Fruit fly (Drosophila melanogaster) whole organism, prepupa: Measurements from ENCODE around the gene mino.

ENCODE experiments used
- Blimp-1 ChIP-seq: fragments of 200-800 bp; sonication (Bioruptor generic); optimal IDR thresholded peaks from 3 replicates; lab custom pipeline; 2017; ENCODE audit warnings: missing biosample characterization, missing genetic modification characterization, mild to moderate bottlenecking, moderate library complexity, missing genetic modification reagents
- CG10631 ChIP-seq: fragments of 200-800 bp; sonication (Bioruptor generic); optimal IDR thresholded peaks from 2 replicates; lab custom pipeline; 2016; ENCODE audit warnings: missing biosample characterization, missing genetic modification characterization
- CG10669 ChIP-seq: fragments of 200-800 bp; sonication (Bioruptor generic); optimal IDR thresholded peaks from 3 replicates; lab custom pipeline; 2018; ENCODE audit warnings: missing biosample characterization, mild to moderate bottlenecking, missing genetic modification characterization, moderate library complexity
- CG11294 ChIP-seq: fragments of 200-800 bp; sonication (Bioruptor generic); IDR thresholded peaks from 2 replicates; pipeline ENCODE4 v1.3.6; 2022; ENCODE audit warnings: missing biosample characterization, missing genetic modification characterization
- CG11762 ChIP-seq: fragments of 200-800 bp; sonication (Bioruptor generic); optimal IDR thresholded peaks from 3 replicates; lab custom pipeline; 2016; ENCODE audit warnings: missing biosample characterization, missing genetic modification characterization; ENCODE audit not compliant: insufficient read depth
- CG11902 ChIP-seq: fragments of 200-800 bp; sonication (Bioruptor generic); optimal IDR thresholded peaks from 3 replicates; lab custom pipeline; 2016; ENCODE audit warnings: missing biosample characterization, missing genetic modification characterization
- CG1621 ChIP-seq: fragments of 200-800 bp; sonication (Bioruptor generic); optimal IDR thresholded peaks from 3 replicates; lab custom pipeline; 2018; ENCODE audit warnings: missing biosample characterization, mild to moderate bottlenecking, missing genetic modification characterization
- CG16779 ChIP-seq: fragments of 200-800 bp; sonication (Bioruptor generic); optimal IDR thresholded peaks from 3 replicates; lab custom pipeline; 2017; ENCODE audit warnings: missing biosample characterization, mild to moderate bottlenecking, missing genetic modification characterization
- CG3032 ChIP-seq: fragments of 200-800 bp; optimal IDR thresholded peaks from 2 replicates; lab custom pipeline; 2019; ENCODE audit warnings: missing biosample characterization, mild to moderate bottlenecking, missing genetic modification characterization, moderate library complexity
- CG31627 ChIP-seq: fragments of 200-800 bp; sonication (Bioruptor generic); optimal IDR thresholded peaks from 3 replicates; lab custom pipeline; 2016; ENCODE audit warnings: missing biosample characterization, missing genetic modification characterization
- CG34406 ChIP-seq: fragments of 200-800 bp; sonication (Bioruptor generic); optimal IDR thresholded peaks from 3 replicates; lab custom pipeline; 2016; ENCODE audit warnings: missing biosample characterization, missing genetic modification characterization
- CG6163 ChIP-seq: fragments of 200-800 bp; sonication (Bioruptor generic); IDR thresholded peaks from 3 replicates; pipeline ENCODE4 v1.3.6; 2022; ENCODE audit warnings: missing biosample characterization, missing genetic modification characterization
- CG6276 ChIP-seq: fragments of 200-800 bp; sonication (Bioruptor generic); optimal IDR thresholded peaks from 2 replicates; lab custom pipeline; 2017; ENCODE audit warnings: missing biosample characterization, mild to moderate bottlenecking, missing genetic modification characterization
- CG6792 ChIP-seq: fragments of 200-800 bp; sonication (Bioruptor generic); optimal IDR thresholded peaks from 3 replicates; lab custom pipeline; 2016; ENCODE audit warnings: missing biosample characterization, missing genetic modification characterization
- CG6808 ChIP-seq: fragments of 200-800 bp; sonication (Bioruptor generic); optimal IDR thresholded peaks from 3 replicates; lab custom pipeline; 2017; ENCODE audit warnings: missing biosample characterization, missing genetic modification characterization, mild to moderate bottlenecking, moderate library complexity, missing genetic modification reagents
- CG6854 ChIP-seq: fragments of 200-800 bp; sonication (Bioruptor generic); optimal IDR thresholded peaks from 2 replicates; lab custom pipeline; 2017; ENCODE audit warnings: missing biosample characterization, mild to moderate bottlenecking, missing genetic modification characterization
- CG7368 ChIP-seq: fragments of 200-800 bp; sonication (Bioruptor generic); optimal IDR thresholded peaks from 3 replicates; lab custom pipeline; 2016; ENCODE audit warnings: missing biosample characterization, missing genetic modification characterization
- CG8319 ChIP-seq: fragments of 200-800 bp; sonication (Bioruptor generic); optimal IDR thresholded peaks from 3 replicates; lab custom pipeline; 2016; ENCODE audit warnings: missing biosample characterization, missing genetic modification characterization
- CG8632 ChIP-seq: fragments of 200-800 bp; sonication (Bioruptor generic); optimal IDR thresholded peaks from 3 replicates; lab custom pipeline; 2016; ENCODE audit warnings: missing biosample characterization, missing genetic modification characterization
- CG9139 ChIP-seq: fragments of 200-800 bp; sonication (Bioruptor generic); optimal IDR thresholded peaks from 3 replicates; lab custom pipeline; 2017; ENCODE audit warnings: missing biosample characterization, mild to moderate bottlenecking, missing genetic modification characterization
- Eip75B ChIP-seq: fragments of 200-800 bp; sonication (Bioruptor generic); optimal IDR thresholded peaks from 3 replicates; lab custom pipeline; 2016; ENCODE audit warnings: missing biosample characterization, missing genetic modification characterization
- Eip78C ChIP-seq: fragments of 200-800 bp; sonication (Bioruptor generic); peaks from one replicate; lab custom pipeline; 2016; ENCODE audit warnings: missing biosample characterization, missing genetic modification characterization
- Eip93F ChIP-seq: fragments of 200-800 bp; sonication (Bioruptor generic); optimal IDR thresholded peaks from 2 replicates; lab custom pipeline; 2016; ENCODE audit warnings: missing biosample characterization, mild to moderate bottlenecking, missing genetic modification characterization
- Ets21C ChIP-seq: fragments of 200-800 bp; sonication (Bioruptor generic); optimal IDR thresholded peaks from 3 replicates; lab custom pipeline; 2016; ENCODE audit warnings: missing biosample characterization, missing genetic modification characterization
- Ets96B ChIP-seq: fragments of 200-800 bp; optimal IDR thresholded peaks from 2 replicates; lab custom pipeline; 2019; ENCODE audit warnings: missing biosample characterization, mild to moderate bottlenecking, missing genetic modification characterization, moderate library complexity
- Gug ChIP-seq: fragments of 200-800 bp; sonication (Bioruptor generic); IDR thresholded peaks from 2 replicates; pipeline ENCODE4 v1.3.6; 2022; ENCODE audit warnings: missing biosample characterization, missing genetic modification characterization
- Hr38 ChIP-seq: sonication (Bioruptor generic); optimal IDR thresholded peaks from 2 replicates; lab custom pipeline; 2016; ENCODE audit warnings: missing biosample characterization, missing genetic modification characterization
- Hr39 ChIP-seq: fragments of 200-800 bp; sonication (Bioruptor generic); optimal IDR thresholded peaks from 2 replicates; lab custom pipeline; 2016; ENCODE audit warnings: missing biosample characterization, missing genetic modification characterization
- Hr4 ChIP-seq: fragments of 200-800 bp; sonication (Bioruptor generic); optimal IDR thresholded peaks from 3 replicates; lab custom pipeline; 2016; ENCODE audit warnings: missing biosample characterization, missing genetic modification characterization
- Lpt ChIP-seq: fragments of 200-800 bp; sonication (Bioruptor generic); optimal IDR thresholded peaks from 3 replicates; lab custom pipeline; 2016; ENCODE audit warnings: missing biosample characterization, missing genetic modification characterization
- Met ChIP-seq: fragments of 200-800 bp; sonication (Bioruptor generic); optimal IDR thresholded peaks from 3 replicates; lab custom pipeline; 2016; ENCODE audit warnings: missing biosample characterization, missing genetic modification characterization
- OdsH ChIP-seq: fragments of 200-800 bp; sonication (Bioruptor generic); optimal IDR thresholded peaks from 3 replicates; lab custom pipeline; 2016; ENCODE audit warnings: missing biosample characterization, missing genetic modification characterization
- Smox ChIP-seq: fragments of 200-800 bp; sonication (Bioruptor generic); optimal IDR thresholded peaks from 3 replicates; lab custom pipeline; 2016; ENCODE audit warnings: missing biosample characterization, missing genetic modification characterization
- Sox102F ChIP-seq: fragments of 200-800 bp; sonication (Bioruptor generic); optimal IDR thresholded peaks from 2 replicates; lab custom pipeline; 2016; ENCODE audit warnings: missing biosample characterization, mild to moderate bottlenecking, missing genetic modification characterization
- Sox14 ChIP-seq: fragments of 200-800 bp; sonication (Bioruptor generic); optimal IDR thresholded peaks from 3 replicates; lab custom pipeline; 2016; ENCODE audit warnings: missing biosample characterization, missing genetic modification characterization
- Sox15 ChIP-seq: fragments of 200-800 bp; sonication (Bioruptor generic); optimal IDR thresholded peaks from 3 replicates; lab custom pipeline; 2016; ENCODE audit warnings: missing biosample characterization, missing genetic modification characterization
- achi ChIP-seq: fragments of 200-800 bp; sonication (Bioruptor generic); optimal IDR thresholded peaks from 3 replicates; lab custom pipeline; 2016; ENCODE audit warnings: missing biosample characterization, missing genetic modification characterization
- acj6 ChIP-seq: fragments of 200-800 bp; sonication (Bioruptor generic); optimal IDR thresholded peaks from 3 replicates; lab custom pipeline; 2016; ENCODE audit warnings: missing biosample characterization, missing genetic modification characterization
- dac ChIP-seq: fragments of 200-800 bp; sonication (Bioruptor generic); optimal IDR thresholded peaks from 2 replicates; lab custom pipeline; 2017; ENCODE audit warnings: missing biosample characterization, mild to moderate bottlenecking, missing genetic modification characterization
- dsx ChIP-seq: fragments of 200-800 bp; optimal IDR thresholded peaks from 3 replicates; lab custom pipeline; 2019; ENCODE audit warnings: missing biosample characterization, mild to moderate bottlenecking, missing genetic modification characterization, moderate library complexity; ENCODE audit not compliant: poor library complexity, severe bottlenecking
- esn ChIP-seq: fragments of 200-800 bp; sonication (Bioruptor generic); optimal IDR thresholded peaks from 2 replicates; lab custom pipeline; 2016; ENCODE audit warnings: missing biosample characterization, mild to moderate bottlenecking, missing genetic modification characterization, moderate library complexity
- fd59A ChIP-seq: fragments of 200-800 bp; sonication (Bioruptor generic); optimal IDR thresholded peaks from 2 replicates; lab custom pipeline; 2017; ENCODE audit warnings: missing biosample characterization, mild to moderate bottlenecking, missing genetic modification characterization, missing genetic modification reagents
- fd85E ChIP-seq: fragments of 200-800 bp; sonication (Bioruptor generic); optimal IDR thresholded peaks from 3 replicates; lab custom pipeline; 2016; ENCODE audit warnings: missing biosample characterization, missing genetic modification characterization
- fkh ChIP-seq: fragments of 200-800 bp; sonication (Bioruptor generic); optimal IDR thresholded peaks from 3 replicates; lab custom pipeline; 2017; ENCODE audit warnings: missing biosample characterization, mild to moderate bottlenecking, missing genetic modification characterization, moderate library complexity
- net ChIP-seq: fragments of 200-800 bp; sonication (Bioruptor generic); optimal IDR thresholded peaks from 3 replicates; lab custom pipeline; 2016; ENCODE audit warnings: missing biosample characterization, missing genetic modification characterization
- pdm3 ChIP-seq: fragments of 200-800 bp; sonication (Bioruptor generic); optimal IDR thresholded peaks from 3 replicates; lab custom pipeline; 2016; ENCODE audit warnings: missing biosample characterization, missing genetic modification characterization
- salr ChIP-seq, 2 experiments: fragments of 200-800 bp; sonication (Bioruptor generic); optimal IDR thresholded peaks; 3 replicates each; lab custom pipeline; 2016 to 2018; ENCODE audit warnings: missing biosample characterization in 2 of 2, missing genetic modification characterization in 2 of 2, mild to moderate bottlenecking in 1 of 2
- spab ChIP-seq: fragments of 200-800 bp; sonication (Bioruptor generic); optimal IDR thresholded peaks from 2 replicates; lab custom pipeline; 2017; ENCODE audit warnings: missing biosample characterization, mild to moderate bottlenecking, missing genetic modification characterization, missing genetic modification reagents
- ss ChIP-seq, 2 experiments: fragments of 200-800 bp; sonication (Bioruptor generic); optimal IDR thresholded peaks; 2 replicates in 1 of 2; 3 replicates in 1 of 2; lab custom pipeline; 2017 to 2018; ENCODE audit warnings: mild to moderate bottlenecking in 2 of 2, missing biosample characterization in 2 of 2, missing genetic modification characterization in 2 of 2, moderate library complexity in 1 of 2
- topi ChIP-seq: fragments of 200-800 bp; sonication (Bioruptor generic); optimal IDR thresholded peaks from 3 replicates; lab custom pipeline; 2016; ENCODE audit warnings: missing biosample characterization, missing genetic modification characterization

mino gene

dm6 chr3R:27916355-27917019 lies 8.5 kb upstream of the mino start, which contains the start of the genes CG5003 and mRpS22:
CG5003 (minus strand) TSS chr3R:27916516.
mRpS22 (plus strand) TSS chr3R:27916908.
- TF ChIP-seq CG7368 (GFP tag; lab: Kevin White, UChicago) (peak; percentile 33), Lpt (peak; percentile 11), Sox14 (GFP tag; lab: Kevin White, UChicago) (peak; percentile 49), fd85E (GFP tag; lab: Kevin White, UChicago) (no peak), CG6163 (GFP tag; lab: Robert Waterston, UW) (0 out of 3 replicates have a peak, but pooled peaks have one; percentile 37), fkh (peak; percentile 51), Sox102F (GFP tag; lab: Kevin White, UChicago) (peak; percentile 46), CG6792 (GFP tag; lab: Kevin White, UChicago) (peak; percentile 29), Eip75B (GFP tag; lab: Kevin White, UChicago) (peak; percentile 48), Met (GFP tag; lab: Kevin White, UChicago) (peak; percentile 60), CG8632 (GFP tag; lab: Kevin White, UChicago) (no peak), dac (GFP tag; lab: Kevin White, UChicago) (no peak), Blimp-1 (GFP tag; lab: Kevin White, UChicago) (no peak), Gug (GFP tag; lab: Robert Waterston, UW) (peak; percentile 31; the same call in 1 of the 2 replicates), CG6276 (no peak), pdm3 (GFP tag; lab: Kevin White, UChicago) (peak; percentile 56), CG11762 (peak; percentile 56), dsx (GFP tag; lab: Kevin White, UChicago) (no peak), Hr38 (no peak), CG10631 (GFP tag; lab: Kevin White, UChicago) (peak; percentile 79), acj6 (GFP tag; lab: Kevin White, UChicago) (peak; percentile 58), Ets21C (peak; percentile 54), CG8319 (peak; percentile 12), Smox (GFP tag; lab: Kevin White, UChicago) (peak; percentile 56), Ets96B (tag; lab: Kevin White, UChicago) (peak; percentile 12), Hr39 (GFP tag; lab: Kevin White, UChicago) (peak; percentile 54), topi (GFP tag; lab: Kevin White, UChicago) (peak; percentile 59), esn (GFP tag; lab: Kevin White, UChicago) (peak; percentile 74), CG9139 (GFP tag; lab: Kevin White, UChicago) (no peak), OdsH (peak; percentile 68), spab (GFP tag; lab: Kevin White, UChicago) (no peak), fd59A (no peak), Sox15 (GFP tag; lab: Kevin White, UChicago) (peak; percentile 45), CG31627 (GFP tag; lab: Kevin White, UChicago) (peak; percentile 65), CG1621 (no peak), achi (GFP tag; lab: Kevin White, UChicago) (peak; percentile 57), salr (GFP tag; optimal IDR thresholded peaks at IDR 0.05; lab: Kevin White, UChicago) (peak in 1 of 2 experiments; percentile 59), CG10669 (peak; percentile 32), net (GFP tag; lab: Kevin White, UChicago) (peak; percentile 39), CG6854 (no peak), ss (GFP tag; optimal IDR thresholded peaks at IDR 0.05; lab: Kevin White, UChicago) (peak in 1 of 2 experiments; percentile 52), Eip78C (GFP tag; lab: Kevin White, UChicago) (peak; percentile 81), CG6808 (GFP tag; lab: Kevin White, UChicago) (peak; percentile 44), CG34406 (GFP tag; lab: Kevin White, UChicago) (peak; percentile 53), Eip93F (GFP tag; lab: Kevin White, UChicago) (peak; percentile 6), CG11902 (GFP tag; lab: Kevin White, UChicago) (peak; percentile 52), CG11294 (GFP tag; lab: Robert Waterston, UW) (no peak; the same call in 1 of the 2 replicates), Hr4 (GFP tag; lab: Kevin White, UChicago) (peak; percentile 67), CG3032 (tag; lab: Kevin White, UChicago) (peak; percentile 61), CG16779 (tag; lab: Kevin White, UChicago) (no peak)
